Fruit fly (Drosophila melanogaster) whole organism, embryonic: Measurements from ENCODE around the gene CG46465.

Source experiments
- Adf1 ChIP-seq: fragments of 200-800 bp; sonication (Bioruptor generic); IDR thresholded peaks from 2 replicates; pipeline ENCODE4 v1.3.6; 2022; ENCODE audit warnings: missing biosample characterization, missing genetic modification characterization
- Antp ChIP-seq: fragments of 200-800 bp; sonication (Bioruptor generic); optimal IDR thresholded peaks from 3 replicates; lab custom pipeline; 2016; ENCODE audit warnings: missing biosample characterization, missing genetic modification characterization
- CG10543 ChIP-seq: fragments of 200-800 bp; sonication (Bioruptor generic); optimal IDR thresholded peaks from 3 replicates; lab custom pipeline; 2017; ENCODE audit warnings: missing biosample characterization, mild to moderate bottlenecking, missing genetic modification characterization, moderate library complexity
- CG12071 ChIP-seq: fragments of 200-800 bp; sonication (Bioruptor generic); optimal IDR thresholded peaks from 3 replicates; lab custom pipeline; 2018; ENCODE audit warnings: missing biosample characterization, mild to moderate bottlenecking, missing genetic modification characterization
- CG16779 ChIP-seq: fragments of 200-800 bp; sonication (Bioruptor generic); IDR thresholded peaks from 2 replicates; pipeline ENCODE4 v1.3.6; 2022; ENCODE audit warnings: missing biosample characterization, missing genetic modification characterization
- CG16815 ChIP-seq: fragments of 200-800 bp; sonication (Bioruptor generic); optimal IDR thresholded peaks from 3 replicates; lab custom pipeline; 2017; ENCODE audit warnings: missing biosample characterization, mild to moderate bottlenecking, missing genetic modification characterization
- CG18599 ChIP-seq: fragments of 200-800 bp; sonication (Bioruptor generic); optimal IDR thresholded peaks from 3 replicates; lab custom pipeline; 2017; ENCODE audit warnings: missing biosample characterization, missing genetic modification characterization, mild to moderate bottlenecking, moderate library complexity, missing genetic modification reagents
- CG2199 ChIP-seq: fragments of 200-800 bp; sonication (Bioruptor generic); IDR thresholded peaks from 3 replicates; pipeline ENCODE4 v1.3.6; 2022; ENCODE audit warnings: missing biosample characterization, missing genetic modification characterization
- CG30403 ChIP-seq: fragments of 200-800 bp; sonication (Bioruptor generic); optimal IDR thresholded peaks from 3 replicates; lab custom pipeline; 2016; ENCODE audit warnings: missing biosample characterization, missing genetic modification characterization
- CG5953 ChIP-seq: fragments of 200-800 bp; sonication (Bioruptor generic); IDR thresholded peaks from 2 replicates; pipeline ENCODE4 v1.3.6; 2022; ENCODE audit warnings: missing biosample characterization, missing genetic modification characterization
- CoRest ChIP-seq: fragments of 200-800 bp; sonication (Bioruptor generic); optimal IDR thresholded peaks from 3 replicates; lab custom pipeline; 2018; ENCODE audit warnings: missing biosample characterization, mild to moderate bottlenecking, missing genetic modification characterization, moderate library complexity
- Ets65A ChIP-seq: fragments of 200-800 bp; sonication (Bioruptor generic); peaks from one replicate; lab custom pipeline; 2016; ENCODE audit warnings: missing biosample characterization, missing genetic modification characterization
- Hey ChIP-seq: fragments of 200-800 bp; sonication (Bioruptor generic); optimal IDR thresholded peaks from 3 replicates; lab custom pipeline; 2018; ENCODE audit warnings: missing biosample characterization, mild to moderate bottlenecking, missing genetic modification characterization
- Hr51 ChIP-seq, 2 experiments: fragments of 200-800 bp; sonication (Bioruptor generic); optimal IDR thresholded peaks; 2 replicates in 1 of 2; 3 replicates in 1 of 2; lab custom pipeline; 2016 to 2018; ENCODE audit warnings: missing biosample characterization in 2 of 2, missing genetic modification characterization in 2 of 2, mild to moderate bottlenecking in 1 of 2, moderate library complexity in 1 of 2
- Med ChIP-seq: fragments of 200-800 bp; sonication (Bioruptor generic); peaks from one replicate; lab custom pipeline; 2016; ENCODE audit warnings: missing biosample characterization, missing genetic modification characterization, mild to moderate bottlenecking, inconsistent platforms, moderate library complexity
- Mrtf ChIP-seq: fragments of 200-800 bp; sonication (Bioruptor generic); IDR thresholded peaks from 3 replicates; pipeline ENCODE4 v1.3.6; 2022; ENCODE audit warnings: missing biosample characterization, missing genetic modification characterization
- NK7.1 ChIP-seq: fragments of 200-800 bp; sonication (Bioruptor generic); optimal IDR thresholded peaks from 3 replicates; lab custom pipeline; 2016; ENCODE audit warnings: missing biosample characterization, missing genetic modification characterization
- Ptx1 ChIP-seq: fragments of 200-800 bp; sonication (Bioruptor generic); IDR thresholded peaks from 2 replicates; pipeline ENCODE4 v1.3.6; 2022; ENCODE audit warnings: missing biosample characterization, missing genetic modification characterization
- Ravus ChIP-seq: fragments of 200-800 bp; sonication (Bioruptor generic); IDR thresholded peaks from 2 replicates; pipeline ENCODE4 v1.3.6; 2022; ENCODE audit warnings: missing biosample characterization, missing genetic modification characterization
- Sin3A ChIP-seq: fragments of >200 bp; optimal IDR thresholded peaks from 2 replicates; lab custom pipeline; 2018
- Spps ChIP-seq: fragments of 200-800 bp; sonication (Bioruptor generic); optimal IDR thresholded peaks from 2 replicates; lab custom pipeline; 2018; ENCODE audit warnings: missing biosample characterization, mild to moderate bottlenecking, missing genetic modification characterization
- Xrp1 ChIP-seq: fragments of 200-800 bp; sonication (Bioruptor generic); IDR thresholded peaks from 2 replicates; pipeline ENCODE4 v1.3.6; 2022; ENCODE audit warnings: missing biosample characterization, missing genetic modification characterization
- abd-A ChIP-seq: fragments of 200-800 bp; sonication (Bioruptor generic); optimal IDR thresholded peaks from 3 replicates; lab custom pipeline; 2019; ENCODE audit warnings: missing biosample characterization, mild to moderate bottlenecking, missing genetic modification characterization, moderate library complexity
- ci ChIP-seq: fragments of 200-800 bp; sonication (Bioruptor generic); IDR thresholded peaks from 3 replicates; pipeline ENCODE4 v1.3.6; 2022; ENCODE audit warnings: missing biosample characterization, missing genetic modification characterization
- crol ChIP-seq: fragments of 200-800 bp; sonication (Bioruptor generic); IDR thresholded peaks from 2 replicates; pipeline ENCODE4 v1.3.6; 2022; ENCODE audit warnings: missing biosample characterization, missing genetic modification characterization
- dmrt11E ChIP-seq: fragments of 200-800 bp; sonication (Bioruptor generic); optimal IDR thresholded peaks from 3 replicates; lab custom pipeline; 2018; ENCODE audit warnings: missing biosample characterization, mild to moderate bottlenecking, missing genetic modification characterization, moderate library complexity
- gcm2 ChIP-seq: fragments of 200-800 bp; sonication (Bioruptor generic); optimal IDR thresholded peaks from 2 replicates; lab custom pipeline; 2016; ENCODE audit warnings: missing biosample characterization, missing genetic modification characterization
- jing ChIP-seq: fragments of 200-800 bp; sonication (Bioruptor generic); optimal IDR thresholded peaks from 2 replicates; lab custom pipeline; 2018; ENCODE audit warnings: missing biosample characterization, mild to moderate bottlenecking, missing genetic modification characterization
- lab ChIP-seq: fragments of 200-800 bp; sonication (Bioruptor generic); optimal IDR thresholded peaks from 3 replicates; lab custom pipeline; 2017; ENCODE audit warnings: missing biosample characterization, missing genetic modification characterization, mild to moderate bottlenecking, moderate library complexity, missing genetic modification reagents
- mirr ChIP-seq: fragments of 200-800 bp; sonication (Bioruptor generic); optimal IDR thresholded peaks from 3 replicates; lab custom pipeline; 2018; ENCODE audit warnings: missing biosample characterization, mild to moderate bottlenecking, missing genetic modification characterization
- nerfin-1 ChIP-seq: fragments of 200-800 bp; sonication (Bioruptor generic); optimal IDR thresholded peaks from 3 replicates; lab custom pipeline; 2019; ENCODE audit warnings: missing biosample characterization, mild to moderate bottlenecking, missing genetic modification characterization, moderate library complexity
- oc ChIP-seq: fragments of 200-800 bp; sonication (Bioruptor generic); optimal IDR thresholded peaks from 2 replicates; lab custom pipeline; 2018; ENCODE audit warnings: missing biosample characterization, mild to moderate bottlenecking, missing genetic modification characterization, moderate library complexity
- onecut ChIP-seq: fragments of 200-800 bp; sonication (Bioruptor generic); IDR thresholded peaks from 2 replicates; pipeline ENCODE4 v1.3.6; 2022; ENCODE audit warnings: missing biosample characterization, missing genetic modification characterization
- otp ChIP-seq: fragments of 200-800 bp; sonication (Bioruptor generic); IDR thresholded peaks from 3 replicates; pipeline ENCODE4, ENCODE4 v1.3.6; 2022; ENCODE audit warnings: missing biosample characterization, missing genetic modification characterization
- sc ChIP-seq, 3 experiments: fragments of >200 bp in 2 of 3; fragments of 200-800 bp in 1 of 3; sonication (Bioruptor generic) in 1 of 3; optimal IDR thresholded peaks; 2 replicates in 2 of 3; 3 replicates in 1 of 3; lab custom pipeline; 2017; ENCODE audit warnings: mild to moderate bottlenecking in 1 of 3, missing biosample characterization in 1 of 3, missing genetic modification characterization in 1 of 3, missing genetic modification reagents in 1 of 3
- sd ChIP-seq: fragments of 200-800 bp; sonication (Bioruptor generic); optimal IDR thresholded peaks from 3 replicates; lab custom pipeline; 2018; ENCODE audit warnings: missing biosample characterization, mild to moderate bottlenecking, missing genetic modification characterization, moderate library complexity
- tin ChIP-seq: fragments of 200-800 bp; sonication (Bioruptor generic); optimal IDR thresholded peaks from 3 replicates; lab custom pipeline; 2016; ENCODE audit warnings: missing biosample characterization, missing genetic modification characterization
- unpg ChIP-seq: fragments of 200-800 bp; sonication (Bioruptor generic); optimal IDR thresholded peaks from 3 replicates; lab custom pipeline; 2018; ENCODE audit warnings: missing biosample characterization, mild to moderate bottlenecking, missing genetic modification characterization, moderate library complexity

Gene CG46465

DNA sequence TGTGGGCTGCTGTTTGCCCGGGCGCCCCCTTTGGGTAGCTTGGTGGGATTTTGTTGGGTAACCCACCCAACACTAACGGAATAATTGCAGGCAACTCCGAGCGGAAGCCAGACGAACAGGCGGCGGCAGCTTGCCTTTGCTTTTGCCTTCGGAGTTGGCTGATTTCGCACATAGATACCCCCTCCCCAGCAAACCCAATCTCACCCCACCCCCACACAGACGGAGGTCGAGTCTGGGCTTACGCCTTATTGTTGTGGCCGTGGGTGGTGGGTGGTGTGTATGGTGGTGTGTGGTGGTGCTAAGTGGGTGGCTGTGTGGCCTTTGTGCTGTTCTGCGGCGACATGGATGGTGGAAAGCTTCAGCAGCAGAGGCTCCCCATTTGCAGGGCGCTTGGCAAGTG lies 23.3 kb downstream of the CG46465 start (continued):
- TF ChIP-seq otp (no peak), Mrtf (GFP tag; lab: Robert Waterston, UW) (no peak), CoRest (no peak), Med (GFP tag; lab: Kevin White, UChicago) (peak; percentile 54)

- no peak for TF ChIP-seq Sin3A
- TF ChIP-seq dmrt11E (tag; lab: Kevin White, UChicago): no peak
- peak; percentile 91 for TF ChIP-seq abd-A (tag; lab: Kevin White, UChicago)
- TF ChIP-seq CG18599 (GFP tag; lab: Kevin White, UChicago): peak; percentile 8
- peak; percentile 42 for TF ChIP-seq Hey
- TF ChIP-seq lab (GFP tag; lab: Kevin White, UChicago): peak; percentile 18
- TF ChIP-seq CG10543 (GFP tag; lab: Kevin White, UChicago): peak; percentile 23
Observed at dm6 chr2L:19017060-19017459, 24.8 kb downstream of the CG46465 start.

dm6 chr2L:19018266-19018665 lies 26.0 kb downstream of the CG46465 start:
- peak; percentile 4 for TF ChIP-seq sd
- TF ChIP-seq CG12071 (GFP tag; lab: Kevin White, UChicago): peak; percentile 22
- no peak for TF ChIP-seq CG30403 (GFP tag; lab: Kevin White, UChicago)
- TF ChIP-seq CG16779: no peak
- TF ChIP-seq ci (GFP tag; lab: Robert Waterston, UW): 0 out of 3 replicates have a peak, but pooled peaks have one; percentile 15
- peak; percentile 53 for TF ChIP-seq CG18599 (GFP tag; lab: Kevin White, UChicago)
- no peak for TF ChIP-seq jing
- TF ChIP-seq crol: peak; percentile 70
- peak; percentile 92 for TF ChIP-seq abd-A (tag; lab: Kevin White, UChicago)
- TF ChIP-seq Ravus (GFP tag; lab: Robert Waterston, UW): no peak
- TF ChIP-seq oc: peak; percentile 32
- TF ChIP-seq CG16815: no peak
- 0 out of 2 replicates have a peak, but pooled peaks have one; percentile 18 for TF ChIP-seq Ptx1
- no peak for TF ChIP-seq Xrp1 (GFP tag; lab: Robert Waterston, UW)
- TF ChIP-seq onecut (GFP tag; lab: Robert Waterston, UW): no peak
- TF ChIP-seq tin (GFP tag; lab: Kevin White, UChicago): no peak
- TF ChIP-seq Spps: no peak
- peak; percentile 73 for TF ChIP-seq mirr (GFP tag; lab: Kevin White, UChicago)
- no peak for TF ChIP-seq NK7.1 (GFP tag; lab: Kevin White, UChicago)
- TF ChIP-seq gcm2: no peak
- TF ChIP-seq Med (GFP tag; lab: Kevin White, UChicago): peak; percentile 7
- no peak for TF ChIP-seq unpg (GFP tag; lab: Kevin White, UChicago)
- TF ChIP-seq nerfin-1 (tag; lab: Kevin White, UChicago): peak; percentile 19
- TF ChIP-seq Hr51 (GFP tag; optimal IDR thresholded peaks at IDR 0.05; lab: Kevin White, UChicago): peak in 1 of 2 experiments; percentile 5
- peak; percentile 69 for TF ChIP-seq Ets65A (GFP tag; lab: Kevin White, UChicago)
- TF ChIP-seq Hey: peak; percentile 92
- TF ChIP-seq Adf1: peak; percentile 34; the same call in 1 of the 2 replicates
- TF ChIP-seq CG2199 (GFP tag; lab: Robert Waterston, UW): no peak
- TF ChIP-seq CG5953 (GFP tag; lab: Robert Waterston, UW): no peak
- no peak for TF ChIP-seq sc (optimal IDR thresholded peaks at IDR 0.05; lab: Kevin White, UChicago)
- no peak for TF ChIP-seq sc (GFP tag; optimal IDR thresholded peaks at IDR 0.05; lab: Kevin White, UChicago)
- no peak for TF ChIP-seq Antp (GFP tag; lab: Kevin White, UChicago)
- TF ChIP-seq CG10543 (GFP tag; lab: Kevin White, UChicago): peak; percentile 74
